Fruit fly (Drosophila melanogaster) whole organism, embryonic: ENCODE results near the gene CG31454.

ENCODE experiments used
- ATbp ChIP-seq: fragments of 200-800 bp; sonication (Bioruptor generic); optimal IDR thresholded peaks from 2 replicates; lab custom pipeline; 2017; ENCODE audit warnings: missing biosample characterization, mild to moderate bottlenecking, missing genetic modification characterization, missing genetic modification reagents
- B-H1 ChIP-seq: fragments of 200-800 bp; sonication (Bioruptor generic); IDR thresholded peaks from 3 replicates; pipeline ENCODE4 v1.3.6; 2022; ENCODE audit warnings: missing biosample characterization, missing genetic modification characterization
- BEAF-32 ChIP-seq: fragments of 200-800 bp; sonication (Bioruptor generic); optimal IDR thresholded peaks from 3 replicates; lab custom pipeline; 2017; ENCODE audit warnings: missing biosample characterization, missing genetic modification characterization, mild to moderate bottlenecking, moderate library complexity, missing genetic modification reagents
- CG10565 ChIP-seq: fragments of 200-800 bp; sonication (Bioruptor generic); optimal IDR thresholded peaks from 3 replicates; lab custom pipeline; 2016; ENCODE audit warnings: missing biosample characterization, mild to moderate bottlenecking, missing genetic modification characterization
- CG12104 ChIP-seq: fragments of 200-800 bp; sonication (Bioruptor generic); optimal IDR thresholded peaks from 3 replicates; lab custom pipeline; 2016; ENCODE audit warnings: missing biosample characterization, missing genetic modification characterization
- CG12299 ChIP-seq: fragments of 200-800 bp; sonication (Bioruptor generic); optimal IDR thresholded peaks from 2 replicates; lab custom pipeline; 2018; ENCODE audit warnings: missing biosample characterization, mild to moderate bottlenecking, missing genetic modification characterization
- CG14014 ChIP-seq: fragments of 200-800 bp; sonication (Bioruptor generic); IDR thresholded peaks from 2 replicates; pipeline ENCODE4 v1.3.6; 2022; ENCODE audit warnings: missing biosample characterization, missing genetic modification characterization
- CG14667 ChIP-seq: fragments of 200-800 bp; sonication (Bioruptor generic); IDR thresholded peaks from 2 replicates; pipeline ENCODE4 v1.3.6; 2022; ENCODE audit warnings: missing biosample characterization, missing genetic modification characterization
- CG15269 ChIP-seq: fragments of 200-800 bp; sonication (Bioruptor generic); optimal IDR thresholded peaks from 2 replicates; lab custom pipeline; 2018; ENCODE audit warnings: missing biosample characterization, mild to moderate bottlenecking, missing genetic modification characterization, moderate library complexity
- CG15514 ChIP-seq: fragments of 200-800 bp; sonication (Bioruptor generic); optimal IDR thresholded peaks from 3 replicates; lab custom pipeline; 2017; ENCODE audit warnings: missing biosample characterization, missing genetic modification characterization, mild to moderate bottlenecking, moderate library complexity, missing genetic modification reagents
- CG17328 ChIP-seq: fragments of 200-800 bp; sonication (Bioruptor generic); IDR thresholded peaks from 2 replicates; pipeline ENCODE4 v1.3.6; 2022; ENCODE audit warnings: missing biosample characterization, missing genetic modification characterization
- CG18476 ChIP-seq: fragments of 200-800 bp; sonication (Bioruptor generic); optimal IDR thresholded peaks from 2 replicates; lab custom pipeline; 2016; ENCODE audit warnings: missing biosample characterization, mild to moderate bottlenecking, missing genetic modification characterization
- CG2129 ChIP-seq: fragments of 200-800 bp; sonication (Bioruptor generic); IDR thresholded peaks from 2 replicates; pipeline ENCODE4 v1.3.6; 2022; ENCODE audit warnings: missing biosample characterization, missing genetic modification characterization; ENCODE audit not compliant: partially characterized antibody
- CG2678 ChIP-seq: fragments of 200-800 bp; sonication (Bioruptor generic); optimal IDR thresholded peaks from 3 replicates; lab custom pipeline; 2019; ENCODE audit warnings: missing biosample characterization, mild to moderate bottlenecking, missing genetic modification characterization, moderate library complexity
- CG2875 ChIP-seq: fragments of 200-800 bp; sonication (Bioruptor generic); optimal IDR thresholded peaks from 2 replicates; lab custom pipeline; 2017; ENCODE audit warnings: missing biosample characterization, mild to moderate bottlenecking, missing genetic modification characterization, missing genetic modification reagents
- CG3065 ChIP-seq: fragments of 200-800 bp; sonication (Bioruptor generic); optimal IDR thresholded peaks from 2 replicates; lab custom pipeline; 2016; ENCODE audit warnings: missing biosample characterization, missing genetic modification characterization
- CG4360 ChIP-seq: fragments of 200-800 bp; sonication (Bioruptor generic); IDR thresholded peaks from 2 replicates; pipeline ENCODE4 v1.3.6; 2022; ENCODE audit warnings: missing biosample characterization, missing genetic modification characterization
- CG4707 ChIP-seq: fragments of 200-800 bp; sonication (Bioruptor generic); optimal IDR thresholded peaks from 2 replicates; lab custom pipeline; 2018; ENCODE audit warnings: missing biosample characterization, mild to moderate bottlenecking, missing genetic modification characterization, moderate library complexity
- CG8290 ChIP-seq, 3 experiments: fragments of 200-800 bp; sonication (Bioruptor generic); optimal IDR thresholded peaks; 2 replicates each; lab custom pipeline; 2016 to 2019; ENCODE audit warnings: missing biosample characterization in 3 of 3, missing genetic modification characterization in 3 of 3, mild to moderate bottlenecking in 2 of 3, moderate library complexity in 1 of 3
- CG9609 ChIP-seq: fragments of 200-800 bp; sonication (Bioruptor generic); optimal IDR thresholded peaks from 3 replicates; lab custom pipeline; 2016; ENCODE audit warnings: missing biosample characterization, missing genetic modification characterization
- CG9876 ChIP-seq: fragments of 200-800 bp; sonication (Bioruptor generic); optimal IDR thresholded peaks from 2 replicates; lab custom pipeline; 2016; ENCODE audit warnings: missing biosample characterization, missing genetic modification characterization
- Camta ChIP-seq: fragments of 200-800 bp; sonication (Bioruptor generic); optimal IDR thresholded peaks from 2 replicates; lab custom pipeline; 2016; ENCODE audit warnings: missing biosample characterization, missing genetic modification characterization
- Eip74EF ChIP-seq, 2 experiments: fragments of 200-800 bp in 1 of 2; fragments of >200 bp in 1 of 2; sonication (Bioruptor generic) in 1 of 2; optimal IDR thresholded peaks; 2 replicates each; lab custom pipeline; 2017 to 2019; ENCODE audit warnings: missing biosample characterization in 2 of 2, missing genetic modification characterization in 2 of 2, mild to moderate bottlenecking in 1 of 2, moderate library complexity in 1 of 2
- Elba2 ChIP-seq: fragments of 200-800 bp; sonication (Bioruptor generic); optimal IDR thresholded peaks from 3 replicates; lab custom pipeline; 2016; ENCODE audit warnings: missing biosample characterization, missing genetic modification characterization
- HLH4C ChIP-seq: fragments of 200-800 bp; sonication (Bioruptor generic); IDR thresholded peaks from 3 replicates; pipeline ENCODE4 v1.3.6; 2022; ENCODE audit warnings: missing biosample characterization, missing genetic modification characterization; ENCODE audit not compliant: partially characterized antibody
- Hand ChIP-seq: fragments of 200-800 bp; sonication (Bioruptor generic); optimal IDR thresholded peaks from 2 replicates; lab custom pipeline; 2017; ENCODE audit warnings: mild to moderate bottlenecking, missing biosample characterization, missing genetic modification reagents, missing genetic modification characterization
- HmgD ChIP-seq: fragments of 200-800 bp; sonication (Bioruptor generic); optimal IDR thresholded peaks from 3 replicates; lab custom pipeline; 2016; ENCODE audit warnings: missing biosample characterization, missing genetic modification characterization
- Kr ChIP-seq: fragments of 200-800 bp; sonication (Bioruptor generic); optimal IDR thresholded peaks from 2 replicates; lab custom pipeline; 2017; ENCODE audit warnings: missing biosample characterization, mild to moderate bottlenecking, missing genetic modification characterization
- NC2α ChIP-seq: fragments of 200-800 bp; sonication (Bioruptor generic); optimal IDR thresholded peaks from 2 replicates; lab custom pipeline; 2016; ENCODE audit warnings: missing biosample characterization, missing genetic modification characterization
- Rx ChIP-seq: fragments of 200-800 bp; sonication (Bioruptor generic); IDR thresholded peaks from 2 replicates; pipeline ENCODE4 v1.3.6; 2022; ENCODE audit warnings: missing biosample characterization, missing genetic modification characterization
- Side ChIP-seq: fragments of 200-800 bp; sonication (Bioruptor generic); optimal IDR thresholded peaks from 2 replicates; lab custom pipeline; 2016; ENCODE audit warnings: missing biosample characterization, missing genetic modification characterization
- Sry-β ChIP-seq: fragments of 200-800 bp; sonication (Bioruptor generic); optimal IDR thresholded peaks from 2 replicates; lab custom pipeline; 2018; ENCODE audit warnings: missing biosample characterization, mild to moderate bottlenecking, missing genetic modification characterization, moderate library complexity
- abd-A ChIP-seq: fragments of 200-800 bp; sonication (Bioruptor generic); optimal IDR thresholded peaks from 3 replicates; lab custom pipeline; 2019; ENCODE audit warnings: missing biosample characterization, mild to moderate bottlenecking, missing genetic modification characterization, moderate library complexity
- bab2 ChIP-seq: fragments of 200-800 bp; sonication (Bioruptor generic); optimal IDR thresholded peaks from 2 replicates; lab custom pipeline; 2016; ENCODE audit warnings: missing biosample characterization, missing genetic modification characterization
- br ChIP-seq: fragments of >200 bp; optimal IDR thresholded peaks from 2 replicates; lab custom pipeline; 2017
- cato ChIP-seq: fragments of 200-800 bp; sonication (Bioruptor generic); optimal IDR thresholded peaks from 2 replicates; lab custom pipeline; 2016; ENCODE audit warnings: missing biosample characterization, missing genetic modification characterization, borderline replicate concordance
- caup ChIP-seq: fragments of 200-800 bp; sonication (Bioruptor generic); optimal IDR thresholded peaks from 3 replicates; lab custom pipeline; 2017; ENCODE audit warnings: missing biosample characterization, mild to moderate bottlenecking, missing genetic modification characterization, moderate library complexity; ENCODE audit not compliant: severe bottlenecking
- cwo ChIP-seq: fragments of 200-800 bp; sonication (Bioruptor generic); optimal IDR thresholded peaks from 3 replicates; lab custom pipeline; 2017; ENCODE audit warnings: missing biosample characterization, missing genetic modification characterization, mild to moderate bottlenecking, moderate library complexity, missing genetic modification reagents
- fd3F ChIP-seq: fragments of 200-800 bp; sonication (Bioruptor generic); optimal IDR thresholded peaks from 2 replicates; lab custom pipeline; 2018; ENCODE audit warnings: missing biosample characterization, mild to moderate bottlenecking, missing genetic modification characterization, moderate library complexity
- gsb ChIP-seq: fragments of 200-800 bp; sonication (Bioruptor generic); IDR thresholded peaks from 2 replicates; pipeline ENCODE4 v1.3.6; 2022; ENCODE audit warnings: missing biosample characterization, missing genetic modification characterization
- gsb-n ChIP-seq: fragments of 200-800 bp; sonication (Bioruptor generic); optimal IDR thresholded peaks from 3 replicates; lab custom pipeline; 2018; ENCODE audit warnings: missing biosample characterization, mild to moderate bottlenecking, missing genetic modification characterization
- ind ChIP-seq: fragments of 200-800 bp; sonication (Bioruptor generic); optimal IDR thresholded peaks from 3 replicates; lab custom pipeline; 2016; ENCODE audit warnings: missing biosample characterization, missing genetic modification characterization
- lab ChIP-seq: fragments of 200-800 bp; sonication (Bioruptor generic); optimal IDR thresholded peaks from 3 replicates; lab custom pipeline; 2017; ENCODE audit warnings: missing biosample characterization, missing genetic modification characterization, mild to moderate bottlenecking, moderate library complexity, missing genetic modification reagents
- nerfin-1 ChIP-seq: fragments of 200-800 bp; sonication (Bioruptor generic); optimal IDR thresholded peaks from 3 replicates; lab custom pipeline; 2019; ENCODE audit warnings: missing biosample characterization, mild to moderate bottlenecking, missing genetic modification characterization, moderate library complexity
- phol ChIP-seq: fragments of 200-800 bp; sonication (Bioruptor generic); optimal IDR thresholded peaks from 3 replicates; lab custom pipeline; 2018; ENCODE audit warnings: missing biosample characterization, mild to moderate bottlenecking, missing genetic modification characterization, moderate library complexity
- sens ChIP-seq: fragments of 200-800 bp; sonication (Bioruptor generic); peaks from one replicate; lab custom pipeline; 2016; ENCODE audit warnings: missing biosample characterization, missing genetic modification characterization
- tio ChIP-seq: fragments of 200-800 bp; sonication (Bioruptor generic); optimal IDR thresholded peaks from 2 replicates; lab custom pipeline; 2017; ENCODE audit warnings: missing biosample characterization, missing genetic modification characterization, inconsistent platforms
- tx ChIP-seq: fragments of 200-800 bp; sonication (Bioruptor generic); optimal IDR thresholded peaks from 2 replicates; lab custom pipeline; 2016; ENCODE audit warnings: missing biosample characterization, missing genetic modification characterization
- wek ChIP-seq: fragments of 200-800 bp; sonication (Bioruptor generic); optimal IDR thresholded peaks from 3 replicates; lab custom pipeline; 2018; ENCODE audit warnings: missing biosample characterization, mild to moderate bottlenecking, missing genetic modification characterization, moderate library complexity

The CG31454 gene

DNA sequence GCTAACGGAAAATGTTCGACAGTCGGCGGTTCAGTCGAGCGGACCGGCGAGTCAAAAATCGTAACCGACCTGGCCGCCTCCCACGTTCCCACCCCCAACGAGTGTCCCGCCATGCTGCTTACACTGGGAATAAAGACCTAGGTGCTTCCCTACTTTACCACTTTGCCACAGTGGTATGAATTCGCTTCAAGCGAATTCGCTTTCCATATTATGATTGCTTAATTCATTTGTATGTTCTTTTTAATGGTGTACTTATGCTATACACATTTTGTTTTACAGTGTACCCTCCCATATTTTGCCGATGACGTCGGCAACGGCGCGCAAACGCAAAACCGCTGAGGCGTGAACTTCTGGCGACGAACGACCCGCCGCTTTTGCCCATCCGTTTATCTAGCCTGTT lies 38.6 kb upstream of the CG31454 start (continued):
- TF ChIP-seq nerfin-1 (tag; lab: Kevin White, UChicago), result no peak
- TF ChIP-seq HmgD, result no peak
- TF ChIP-seq CG12299, result peak; percentile 4
- TF ChIP-seq NC2α, result no peak
- peak; percentile 47 for TF ChIP-seq CG2875 (GFP tag; lab: Kevin White, UChicago)
- peak; percentile 42 for TF ChIP-seq tx (GFP tag; lab: Kevin White, UChicago)
- peak; percentile 27 for TF ChIP-seq CG3065 (GFP tag; lab: Kevin White, UChicago)
- peak; percentile 84 for TF ChIP-seq CG2678
- peak; percentile 71 for TF ChIP-seq caup (GFP tag; lab: Kevin White, UChicago)
- no peak for TF ChIP-seq Eip74EF (GFP tag; optimal IDR thresholded peaks at IDR 0.05; lab: Kevin White, UChicago)
- peak; percentile 69 for TF ChIP-seq phol (tag; lab: Kevin White, UChicago)
- no peak for TF ChIP-seq Sry-β
- peak; percentile 81; the same call in 1 of the 2 replicates for TF ChIP-seq CG14014 (GFP tag; lab: Robert Waterston, UW)
- TF ChIP-seq B-H1, result peak; percentile 52
- peak; percentile 63 for TF ChIP-seq CG17328
- peak; percentile 20 for TF ChIP-seq tio (GFP tag; lab: Kevin White, UChicago)
- no peak for TF ChIP-seq CG2129
- peak; percentile 26 for TF ChIP-seq wek (GFP tag; lab: Kevin White, UChicago)
- TF ChIP-seq CG14667, result peak; percentile 54
- TF ChIP-seq CG9876, result peak; percentile 38
- peak; percentile 8 for TF ChIP-seq cato (GFP tag; lab: Kevin White, UChicago)
- TF ChIP-seq Side, result peak; percentile 67
- peak; percentile 63 for TF ChIP-seq CG9609 (GFP tag; lab: Kevin White, UChicago)
- TF ChIP-seq Rx (GFP tag; lab: Robert Waterston, UW), result peak; percentile 69
- TF ChIP-seq CG18476 (GFP tag; lab: Kevin White, UChicago), result peak; percentile 32
- TF ChIP-seq CG8290 (GFP tag; optimal IDR thresholded peaks at IDR 0.05; lab: Kevin White, UChicago), result no peak
- peak in 1 of 2 experiments; percentile 83 for TF ChIP-seq CG8290 (tag; optimal IDR thresholded peaks at IDR 0.05; lab: Kevin White, UChicago)
- TF ChIP-seq CG4707 (GFP tag; lab: Kevin White, UChicago), result peak; percentile 27
- no peak for TF ChIP-seq Kr (GFP tag; lab: Kevin White, UChicago)
- peak; percentile 67 for TF ChIP-seq cwo (GFP tag; lab: Kevin White, UChicago)
- TF ChIP-seq fd3F (GFP tag; lab: Kevin White, UChicago), result peak; percentile 36
- no peak for TF ChIP-seq br (lab: Kevin White, UChicago)
- TF ChIP-seq Camta (GFP tag; lab: Kevin White, UChicago), result peak; percentile 55
- TF ChIP-seq abd-A (tag; lab: Kevin White, UChicago), result no peak
- no peak for TF ChIP-seq Elba2 (GFP tag; lab: Kevin White, UChicago)
- no peak for TF ChIP-seq BEAF-32 (GFP tag; lab: Kevin White, UChicago)
- TF ChIP-seq ATbp (GFP tag; lab: Kevin White, UChicago), result peak; percentile 78
- TF ChIP-seq bab2 (GFP tag; lab: Kevin White, UChicago), result peak; percentile 40
- TF ChIP-seq CG15269, result peak; percentile 73
- TF ChIP-seq gsb (GFP tag; lab: Robert Waterston, UW), result 0 out of 2 replicates have a peak, but pooled peaks have one; percentile 49
- TF ChIP-seq Hand (GFP tag; lab: Kevin White, UChicago), result peak; percentile 62
- TF ChIP-seq HLH4C (GFP tag; lab: Robert Waterston, UW), result no peak
- no peak for TF ChIP-seq CG4360 (GFP tag; lab: Robert Waterston, UW)
- peak; percentile 87 for TF ChIP-seq lab
- TF ChIP-seq sens (GFP tag; lab: Kevin White, UChicago), result peak; percentile 95
- no peak for TF ChIP-seq CG10565
- peak; percentile 37 for TF ChIP-seq CG12104 (GFP tag; lab: Kevin White, UChicago)
- TF ChIP-seq CG15514 (GFP tag; lab: Kevin White, UChicago), result peak; percentile 56
- TF ChIP-seq gsb-n, result peak; percentile 23
- TF ChIP-seq ind (GFP tag; lab: Kevin White, UChicago), result peak; percentile 77
